Fruit fly (Drosophila melanogaster): ENCODE results near the gene eIF3e.
A peak's percentile ranks its signal among the peaks of the same experiment; 100 is the strongest.

Gene eIF3e

dm6 chr3L:16803708-16804350 is 17.1 kb upstream of the eIF3e start (continued):
- TF ChIP-seq pfk (GFP tag; optimal IDR thresholded peaks at IDR 0.05) (no peak), tgo (GFP tag; IDR thresholded peaks at IDR 0.05) (no peak), nom (GFP tag; optimal IDR thresholded peaks at IDR 0.05) (no peak), CG3726 (GFP tag; IDR thresholded peaks at IDR 0.05) (no peak), Bgb (GFP tag; IDR thresholded peaks at IDR 0.05; ENCODE audit: partially characterized antibody) (no peak), grau (tag; optimal IDR thresholded peaks at IDR 0.05) (no peak), zen (tag; optimal IDR thresholded peaks at IDR 0.05) (no peak), CG17612 (GFP tag; IDR thresholded peaks at IDR 0.05) (no peak), bigmax (GFP tag; optimal IDR thresholded peaks at IDR 0.05) (no peak), sc (optimal IDR thresholded peaks at IDR 0.05) (no peak), sc (GFP tag; optimal IDR thresholded peaks at IDR 0.05) (no peak), CG7987 (GFP tag; optimal IDR thresholded peaks at IDR 0.05) (peak; percentile 68), fru (optimal IDR thresholded peaks at IDR 0.05) (no peak), CG1792 (GFP tag; optimal IDR thresholded peaks at IDR 0.05) (no peak), CG12769 (tag; optimal IDR thresholded peaks at IDR 0.05) (peak; percentile 19), CG14667 (GFP tag; IDR thresholded peaks at IDR 0.05) (no peak), CG4820 (GFP tag; optimal IDR thresholded peaks at IDR 0.05) (no peak), oc (tag; optimal IDR thresholded peaks at IDR 0.05) (no peak), CG34376 (GFP tag; optimal IDR thresholded peaks at IDR 0.05) (peak; percentile 75), BtbVII (GFP tag; optimal IDR thresholded peaks at IDR 0.05) (peak; percentile 72), BEAF-32 (GFP tag; optimal IDR thresholded peaks at IDR 0.05) (no peak), kah (GFP tag; optimal IDR thresholded peaks at IDR 0.05) (peak; percentile 46), prd (optimal IDR thresholded peaks at IDR 0.05) (no peak), prd (GFP tag; IDR thresholded peaks at IDR 0.05) (no peak), CG6272 (GFP tag; IDR thresholded peaks at IDR 0.05) (no peak), Lhr (GFP tag; optimal IDR thresholded peaks at IDR 0.05) (no peak), CG13624 (GFP tag; optimal IDR thresholded peaks at IDR 0.05) (no peak), lilli (GFP tag; optimal IDR thresholded peaks at IDR 0.05) (no peak), ac (GFP tag; optimal IDR thresholded peaks at IDR 0.05) (no peak), cad (GFP tag; optimal IDR thresholded peaks at IDR 0.05) (peak; percentile 59), sisA (GFP tag; IDR thresholded peaks at IDR 0.05) (no peak), CG32767 (GFP tag; IDR thresholded peaks at IDR 0.05) (no peak), zfh1 (GFP tag; IDR thresholded peaks at IDR 0.05) (no peak), Eip74EF (GFP tag; optimal IDR thresholded peaks at IDR 0.05) (peak in 1 of 2 experiments; percentile 59), CG15479 (GFP tag; optimal IDR thresholded peaks at IDR 0.05) (no peak), CG8359 (GFP tag; optimal IDR thresholded peaks at IDR 0.05; ENCODE audit: borderline replicate concordance) (peak; percentile 41), btn (GFP tag; optimal IDR thresholded peaks at IDR 0.05) (peak; percentile 24), CG2120 (GFP tag; optimal IDR thresholded peaks at IDR 0.05) (no peak), bbx (GFP tag; IDR thresholded peaks at IDR 0.05; ENCODE audit: partially characterized antibody) (no peak), Nf-YA (GFP tag; IDR thresholded peaks at IDR 0.05) (peak; percentile 39; the same call in 1 of the 2 replicates), ERR (GFP tag; optimal IDR thresholded peaks at IDR 0.05) (no peak), repo (GFP tag; optimal IDR thresholded peaks at IDR 0.05) (no peak), crol (GFP tag; IDR thresholded peaks at IDR 0.05) (peak; percentile 69), CG8924 (tag; optimal IDR thresholded peaks at IDR 0.05) (no peak), cas (GFP tag; IDR thresholded peaks at IDR 0.05) (no peak), Rfx (GFP tag; IDR thresholded peaks at IDR 0.05) (peak; percentile 51; the same call in 1 of the 2 replicates), Rx (GFP tag; IDR thresholded peaks at IDR 0.05) (no peak), gt (GFP tag; IDR thresholded peaks at IDR 0.05) (no peak), NC2β (GFP tag; optimal IDR thresholded peaks at IDR 0.05) (no peak), ken (GFP tag; IDR thresholded peaks at IDR 0.05) (no peak), corto (GFP tag; optimal IDR thresholded peaks at IDR 0.05) (peak; percentile 63), CG10321 (GFP tag; IDR thresholded peaks at IDR 0.05) (no peak)
